Worm (Caenorhabditis elegans): ENCODE data around the gene R12B2.13.
A peak's percentile ranks its signal among the peaks of the same experiment; 100 is the strongest.

R12B2.13 gene

DNA sequence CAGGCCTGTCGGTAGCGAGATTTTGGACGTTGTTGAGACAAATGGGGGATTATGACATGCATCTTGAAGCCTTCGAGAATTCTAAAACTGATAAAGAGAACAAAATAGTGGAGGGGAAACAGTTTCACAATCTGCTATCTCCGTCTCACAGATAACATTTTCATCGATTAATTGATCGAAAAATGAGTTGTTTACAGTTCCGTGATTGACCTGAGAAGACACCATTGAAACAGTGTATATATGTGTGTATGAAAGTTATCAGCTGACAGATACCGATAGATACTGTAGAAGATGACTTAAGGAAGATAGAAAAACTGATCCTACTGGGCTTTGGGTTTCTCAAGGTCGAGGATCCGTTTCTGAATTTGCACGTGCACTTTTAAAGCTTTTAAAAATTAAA is 5.9 kb upstream of the R12B2.13 start (continued):
- TF ChIP-seq ctbp-1 (GFP tag; IDR thresholded peaks at IDR 0.05) (no peak), ceh-28 (tag; optimal IDR thresholded peaks at IDR 0.05) (no peak), daf-12 (tag; optimal IDR thresholded peaks at IDR 0.05) (no peak), php-3 (GFP tag; IDR thresholded peaks at IDR 0.05) (no peak), duxl-1 (tag; optimal IDR thresholded peaks at IDR 0.05; ENCODE audit: poor library complexity) (no peak), nhr-41 (GFP tag; IDR thresholded peaks at IDR 0.05) (no peak), nhr-6 (tag; optimal IDR thresholded peaks at IDR 0.05) (peak; percentile 49), daf-19 (GFP tag; conservative IDR thresholded peaks at IDR 0.05) (0 out of 2 replicates have a peak, but pooled peaks have one; percentile 42), hif-1 (tag; optimal IDR thresholded peaks at IDR 0.05) (no peak), F26F4.8 (GFP tag; conservative IDR thresholded peaks at IDR 0.05) (no peak), Y5F2A.4 (GFP tag; optimal IDR thresholded peaks at IDR 0.05) (no peak), skn-1 (tag; optimal IDR thresholded peaks at IDR 0.05) (no peak), ztf-11 (tag; optimal IDR thresholded peaks at IDR 0.05) (no peak), ceh-82 (tag; optimal IDR thresholded peaks at IDR 0.05) (no peak), Y105C5A.15 (GFP tag; IDR thresholded peaks at IDR 0.05) (no peak), fos-1 (tag; optimal IDR thresholded peaks at IDR 0.05) (no peak), spr-3 (GFP tag; optimal IDR thresholded peaks at IDR 0.05) (no peak), ceh-44 (GFP tag; IDR thresholded peaks at IDR 0.05) (no peak), daf-16 (GFP tag; optimal IDR thresholded peaks at IDR 0.05) (peak in 1 of 2 experiments; percentile 53), daf-16 (tag; optimal IDR thresholded peaks at IDR 0.05) (peak; percentile 96), mes-2 (tag; optimal IDR thresholded peaks at IDR 0.05; ENCODE audit: poor library complexity, severe bottlenecking) (peak; percentile 21), ceh-20 (GFP tag; IDR thresholded peaks at IDR 0.05) (no peak), spr-1 (tag; optimal IDR thresholded peaks at IDR 0.05) (no peak), egl-27 (tag; optimal IDR thresholded peaks at IDR 0.05) (no peak), mdt-29 (GFP tag; IDR thresholded peaks at IDR 0.05) (no peak), ztf-7 (tag; optimal IDR thresholded peaks at IDR 0.05) (no peak), nhr-102 (tag; optimal IDR thresholded peaks at IDR 0.05) (no peak), R02D3.7 (tag; optimal IDR thresholded peaks at IDR 0.05) (no peak), D1046.2 (GFP tag; IDR thresholded peaks at IDR 0.05) (no peak), zfp-3 (GFP tag; conservative IDR thresholded peaks at IDR 0.05) (no peak)

DNA sequence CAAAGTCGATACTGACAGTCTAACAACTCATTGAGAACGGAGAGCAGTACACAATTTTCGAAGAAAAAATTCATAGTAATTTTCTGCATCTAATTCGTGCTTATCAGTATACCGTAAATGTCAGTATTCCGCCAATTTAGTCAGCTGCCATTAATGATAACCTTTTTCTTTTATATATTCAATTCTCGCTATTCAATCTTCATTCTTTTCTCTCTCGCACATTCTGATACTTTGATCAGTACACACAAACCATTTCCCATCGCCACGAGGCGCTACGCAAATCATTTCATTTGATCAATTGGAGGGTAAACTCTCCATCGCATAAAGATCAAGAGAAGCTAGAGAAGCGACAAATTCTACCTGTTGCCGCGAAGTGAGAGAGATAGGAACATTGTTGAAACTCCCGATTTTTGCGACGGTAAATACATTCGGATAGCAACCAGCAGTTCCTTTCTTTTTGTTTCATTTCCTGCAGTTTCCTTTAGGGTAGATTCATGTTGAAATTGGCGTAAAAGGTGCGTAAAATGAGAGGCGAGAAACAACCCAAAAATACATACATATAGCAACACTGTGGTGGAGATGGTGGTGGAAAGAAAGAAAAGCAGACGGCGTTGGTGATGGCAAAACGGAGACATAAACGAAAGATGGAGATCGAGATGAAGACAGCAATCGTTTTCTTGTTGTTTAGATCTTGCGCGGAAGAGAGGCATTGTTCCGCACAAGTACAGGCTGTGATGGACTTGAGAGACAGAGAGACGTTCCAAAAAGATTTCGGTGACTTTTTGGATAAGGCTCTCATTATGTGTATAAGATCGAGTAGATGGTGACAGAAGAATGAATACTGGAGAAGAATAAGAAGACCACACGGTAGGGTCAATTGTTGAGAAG is 5.1 kb upstream of the R12B2.13 start:
- TF ChIP-seq ama-1 (optimal IDR thresholded peaks at IDR 0.05) (peak; percentile 33), spr-3 (GFP tag; optimal IDR thresholded peaks at IDR 0.05) (no peak), T20F7.1 (GFP tag; optimal IDR thresholded peaks at IDR 0.05) (peak; percentile 74), nhr-48 (tag; optimal IDR thresholded peaks at IDR 0.05) (peak; percentile 81), ztf-11 (tag; optimal IDR thresholded peaks at IDR 0.05) (no peak), ceh-28 (tag; optimal IDR thresholded peaks at IDR 0.05) (no peak), mep-1 (tag; optimal IDR thresholded peaks at IDR 0.05) (peak; percentile 72), rbr-2 (tag; optimal IDR thresholded peaks at IDR 0.05) (no peak), ceh-82 (tag; optimal IDR thresholded peaks at IDR 0.05) (no peak), arid-1 (GFP tag; conservative IDR thresholded peaks at IDR 0.05) (no peak), hlh-30 (tag; optimal IDR thresholded peaks at IDR 0.05; ENCODE audit: insufficient read depth) (peak; percentile 75), dmd-9 (GFP tag; IDR thresholded peaks at IDR 0.05) (no peak), nhr-28 (tag; optimal IDR thresholded peaks at IDR 0.05) (peak; percentile 96), F44E2.7 (GFP tag; IDR thresholded peaks at IDR 0.05) (no peak), duxl-1 (tag; optimal IDR thresholded peaks at IDR 0.05; ENCODE audit: poor library complexity) (peak; percentile 15), dmd-6 (GFP tag; IDR thresholded peaks at IDR 0.05) (peak; percentile 95), Y5F2A.4 (GFP tag; optimal IDR thresholded peaks at IDR 0.05) (no peak), cey-2 (tag; optimal IDR thresholded peaks at IDR 0.05; ENCODE audit: borderline replicate concordance, insufficient read depth) (peak; percentile 9), zip-2 (tag; optimal IDR thresholded peaks at IDR 0.05) (no peak), ZK546.5 (tag; optimal IDR thresholded peaks at IDR 0.05) (no peak), saeg-2 (GFP tag; IDR thresholded peaks at IDR 0.05) (no peak), ZK337.2 (GFP tag; IDR thresholded peaks at IDR 0.05) (no peak), aly-2 (tag; optimal IDR thresholded peaks at IDR 0.05) (no peak), mes-2 (tag; optimal IDR thresholded peaks at IDR 0.05; ENCODE audit: poor library complexity, severe bottlenecking) (peak; percentile 30), vab-7 (GFP tag; IDR thresholded peaks at IDR 0.05) (no peak), egl-43 (GFP tag; IDR thresholded peaks at IDR 0.05) (no peak)
